Worm (Caenorhabditis elegans): ENCODE results near the gene csn-5.

DNA sequence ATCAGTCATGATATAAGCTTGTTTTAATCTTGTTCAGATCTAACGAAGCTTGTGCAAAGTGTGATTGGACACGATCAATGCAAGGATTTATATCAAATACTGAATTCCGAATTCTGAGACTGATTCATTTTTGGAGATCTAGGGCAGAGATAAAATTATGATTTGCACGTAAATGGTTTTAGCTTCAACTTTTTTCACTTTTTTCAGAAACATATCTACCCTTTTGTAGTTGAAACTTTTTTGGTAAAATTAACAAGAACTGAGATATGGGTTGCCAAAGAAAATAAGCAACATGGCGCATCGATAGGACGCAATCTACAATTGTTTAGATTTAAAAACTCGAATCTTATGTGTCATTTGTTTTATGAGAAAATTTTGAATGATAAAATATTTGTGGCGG is 28.7 kb downstream of the csn-5 start, which contains the start of gene C55C3.4:
- TF ChIP-seq unc-62 (GFP tag; optimal IDR thresholded peaks at IDR 0.05): no peak
- no peak for TF ChIP-seq ceh-83 (GFP tag; optimal IDR thresholded peaks at IDR 0.05)
- no peak for TF ChIP-seq ztf-11 (tag; optimal IDR thresholded peaks at IDR 0.05)
- no peak for TF ChIP-seq snpc-4 (tag; optimal IDR thresholded peaks at IDR 0.05)
- no peak for TF ChIP-seq blmp-1 (tag; optimal IDR thresholded peaks at IDR 0.05)
